Fruit fly (Drosophila melanogaster): ENCODE results near the gene CG2162.

The CG2162 gene

dm6 chr3L:3060054-3060979 is 25.3 kb downstream of the CG2162 start (continued):
- TF ChIP-seq CG8388 (GFP tag; optimal IDR thresholded peaks at IDR 0.05) (peak; percentile 96), CG11696 (GFP tag; IDR thresholded peaks at IDR 0.05) (peak; percentile 95), Rx (GFP tag; IDR thresholded peaks at IDR 0.05) (peak; percentile 99), slou (GFP tag; optimal IDR thresholded peaks at IDR 0.05) (peak; percentile 95), Ptx1 (GFP tag; IDR thresholded peaks at IDR 0.05) (peak; percentile 100), Tbp (GFP tag; optimal IDR thresholded peaks at IDR 0.05) (no peak), Dip3 (GFP tag; optimal IDR thresholded peaks at IDR 0.05) (peak; percentile 99), YL-1 (GFP tag; optimal IDR thresholded peaks at IDR 0.05) (peak; percentile 87), sob (GFP tag; IDR thresholded peaks at IDR 0.05) (peak; percentile 99), kah (GFP tag; optimal IDR thresholded peaks at IDR 0.05) (peak; percentile 92), slbo (GFP tag; IDR thresholded peaks at IDR 0.05) (peak; percentile 100), en (GFP tag; optimal IDR thresholded peaks at IDR 0.05) (peak; percentile 97), CG15601 (tag; optimal IDR thresholded peaks at IDR 0.05) (peak; percentile 91), fd64A (GFP tag; optimal IDR thresholded peaks at IDR 0.05) (peak; percentile 94), insv (GFP tag; optimal IDR thresholded peaks at IDR 0.05) (peak; percentile 72 to 74), Hr3 (GFP tag; optimal IDR thresholded peaks at IDR 0.05) (peak; percentile 99), az2 (GFP tag; optimal IDR thresholded peaks at IDR 0.05) (peak; percentile 99), C15 (GFP tag; IDR thresholded peaks at IDR 0.05) (peak; percentile 98), CG18599 (GFP tag; optimal IDR thresholded peaks at IDR 0.05) (peak; percentile 99), PHDP (tag; optimal IDR thresholded peaks at IDR 0.05) (peak; percentile 97), NK7.1 (GFP tag; optimal IDR thresholded peaks at IDR 0.05) (peak; percentile 98), Optix (GFP tag; IDR thresholded peaks at IDR 0.05) (peak; percentile 100), CG8281 (tag; optimal IDR thresholded peaks at IDR 0.05) (peak; percentile 90), CG12071 (GFP tag; optimal IDR thresholded peaks at IDR 0.05) (peak; percentile 98), scrt (GFP tag; optimal IDR thresholded peaks at IDR 0.05) (peak; percentile 95), prd (optimal IDR thresholded peaks at IDR 0.05) (no peak), prd (GFP tag; IDR thresholded peaks at IDR 0.05) (peak; percentile 100), Nf-YC (tag; optimal IDR thresholded peaks at IDR 0.05) (peak; percentile 81), CG17186 (GFP tag; optimal IDR thresholded peaks at IDR 0.05) (peak; percentile 93), sqz (GFP tag; optimal IDR thresholded peaks at IDR 0.05) (peak; percentile 86), GATAe (GFP tag; conservative IDR thresholded peaks at IDR 0.05) (peak; percentile 97), Camta (GFP tag; optimal IDR thresholded peaks at IDR 0.05) (peak; percentile 98), oc (tag; optimal IDR thresholded peaks at IDR 0.05) (peak; percentile 98), Hmx (GFP tag; optimal IDR thresholded peaks at IDR 0.05) (peak; percentile 96), CG9437 (GFP tag; optimal IDR thresholded peaks at IDR 0.05) (peak; percentile 97), ems (GFP tag; optimal IDR thresholded peaks at IDR 0.05) (peak; percentile 99), Jarid2 (GFP tag; optimal IDR thresholded peaks at IDR 0.05) (peak; percentile 87), Awh (GFP tag; IDR thresholded peaks at IDR 0.05) (peak; percentile 99), CG6654 (GFP tag; optimal IDR thresholded peaks at IDR 0.05) (peak; percentile 94), fd3F (GFP tag; optimal IDR thresholded peaks at IDR 0.05) (peak; percentile 97), schlank (tag; optimal IDR thresholded peaks at IDR 0.05) (peak; percentile 98), HLH3B (GFP tag; IDR thresholded peaks at IDR 0.05) (peak; percentile 99), Rfx (GFP tag; IDR thresholded peaks at IDR 0.05) (peak; percentile 100), CG34224 (GFP tag; IDR thresholded peaks at IDR 0.05; ENCODE audit: partially characterized antibody) (0 out of 3 replicates have a peak, but pooled peaks have one; percentile 12), Fer3 (tag; optimal IDR thresholded peaks at IDR 0.05) (peak; percentile 98), CG4730 (GFP tag; IDR thresholded peaks at IDR 0.05) (peak; percentile 99), CG17612 (GFP tag; IDR thresholded peaks at IDR 0.05) (peak; percentile 98), Ets97D (GFP tag; optimal IDR thresholded peaks at IDR 0.05) (peak; percentile 92), CG13123 (GFP tag; optimal IDR thresholded peaks at IDR 0.05) (peak; percentile 98)
